Fruit fly (Drosophila melanogaster) whole organism, embryonic: Measurements from ENCODE around the gene wam.

Source experiments
- BtbVII ChIP-seq: fragments of 200-800 bp; sonication (Bioruptor generic); optimal IDR thresholded peaks from 3 replicates; lab custom pipeline; 2017; ENCODE audit warnings: missing biosample characterization, mild to moderate bottlenecking, missing genetic modification characterization
- CG11398 ChIP-seq: fragments of 200-800 bp; sonication (Bioruptor generic); optimal IDR thresholded peaks from 2 replicates; lab custom pipeline; 2016; ENCODE audit warnings: missing biosample characterization, missing genetic modification characterization
- CG12299 ChIP-seq: fragments of 200-800 bp; sonication (Bioruptor generic); optimal IDR thresholded peaks from 2 replicates; lab custom pipeline; 2018; ENCODE audit warnings: missing biosample characterization, mild to moderate bottlenecking, missing genetic modification characterization
- CG15073 ChIP-seq: fragments of 200-800 bp; sonication (Bioruptor generic); optimal IDR thresholded peaks from 2 replicates; lab custom pipeline; 2016; ENCODE audit warnings: missing biosample characterization, missing genetic modification characterization
- CG17359 ChIP-seq: fragments of 200-800 bp; sonication (Bioruptor generic); optimal IDR thresholded peaks from 3 replicates; lab custom pipeline; 2018; ENCODE audit warnings: missing biosample characterization, mild to moderate bottlenecking, missing genetic modification characterization, moderate library complexity
- CG6813 ChIP-seq: fragments of 200-800 bp; sonication (Bioruptor generic); optimal IDR thresholded peaks from 2 replicates; lab custom pipeline; 2017; ENCODE audit warnings: missing biosample characterization, missing genetic modification characterization, mild to moderate bottlenecking, moderate library complexity, missing genetic modification reagents
- CG6854 ChIP-seq: fragments of 200-800 bp; sonication (Bioruptor generic); optimal IDR thresholded peaks from 3 replicates; lab custom pipeline; 2017; ENCODE audit warnings: missing biosample characterization, mild to moderate bottlenecking, missing genetic modification characterization
- CG7987 ChIP-seq: fragments of 200-800 bp; sonication (Bioruptor generic); optimal IDR thresholded peaks from 2 replicates; lab custom pipeline; 2018; ENCODE audit warnings: missing biosample characterization, mild to moderate bottlenecking, missing genetic modification characterization, moderate library complexity
- CG8089 ChIP-seq: fragments of 200-800 bp; sonication (Bioruptor generic); optimal IDR thresholded peaks from 3 replicates; lab custom pipeline; 2016; ENCODE audit warnings: missing biosample characterization, missing genetic modification characterization
- CG9215 ChIP-seq: fragments of 200-800 bp; sonication (Bioruptor generic); IDR thresholded peaks from 2 replicates; pipeline ENCODE4 v1.3.6; 2022; ENCODE audit warnings: missing biosample characterization, missing genetic modification characterization
- CkIIα-i1 ChIP-seq: fragments of 200-800 bp; sonication (Bioruptor generic); IDR thresholded peaks from 2 replicates; pipeline ENCODE4 v1.3.6; 2022; ENCODE audit warnings: missing biosample characterization, missing genetic modification characterization
- Dll ChIP-seq: fragments of 200-800 bp; sonication (Bioruptor generic); IDR thresholded peaks from 4 replicates; pipeline ENCODE4 v1.3.6; 2022; ENCODE audit warnings: missing biosample characterization, missing genetic modification characterization; ENCODE audit not compliant: partially characterized antibody
- Drgx ChIP-seq: fragments of 200-800 bp; sonication (Bioruptor generic); IDR thresholded peaks from 2 replicates; pipeline ENCODE4 v1.3.6; 2022; ENCODE audit warnings: missing biosample characterization, missing genetic modification characterization
- HLH4C ChIP-seq: fragments of 200-800 bp; sonication (Bioruptor generic); IDR thresholded peaks from 3 replicates; pipeline ENCODE4 v1.3.6; 2022; ENCODE audit warnings: missing biosample characterization, missing genetic modification characterization; ENCODE audit not compliant: partially characterized antibody
- Kr ChIP-seq: fragments of 200-800 bp; sonication (Bioruptor generic); optimal IDR thresholded peaks from 2 replicates; lab custom pipeline; 2017; ENCODE audit warnings: missing biosample characterization, mild to moderate bottlenecking, missing genetic modification characterization
- Lpt ChIP-seq: fragments of >200 bp; optimal IDR thresholded peaks from 2 replicates; lab custom pipeline; 2018; ENCODE audit warnings: missing biosample characterization, missing genetic modification characterization
- Mes4 ChIP-seq: fragments of 200-800 bp; sonication (Bioruptor generic); optimal IDR thresholded peaks from 2 replicates; lab custom pipeline; 2016; ENCODE audit warnings: missing biosample characterization, missing genetic modification characterization
- NFAT ChIP-seq: fragments of 200-800 bp; sonication (Bioruptor generic); IDR thresholded peaks from 2 replicates; pipeline ENCODE4 v1.3.6; 2022; ENCODE audit warnings: missing biosample characterization, missing genetic modification characterization
- Nf-YA ChIP-seq: fragments of 200-800 bp; sonication (Bioruptor generic); IDR thresholded peaks from 2 replicates; pipeline ENCODE4 v1.3.6; 2022; ENCODE audit warnings: missing biosample characterization, missing genetic modification characterization
- Pdp1 ChIP-seq, 2 experiments: fragments of 200-800 bp; sonication (Bioruptor generic); optimal IDR thresholded peaks; 3 replicates each; lab custom pipeline; 2016; ENCODE audit warnings: missing biosample characterization in 2 of 2, missing genetic modification characterization in 2 of 2, mild to moderate bottlenecking in 1 of 2, moderate library complexity in 1 of 2
- Poxn ChIP-seq: fragments of 200-800 bp; sonication (Bioruptor generic); IDR thresholded peaks from 2 replicates; pipeline ENCODE4 v1.3.6; 2022; ENCODE audit warnings: missing biosample characterization, missing genetic modification characterization
- Side ChIP-seq: fragments of 200-800 bp; sonication (Bioruptor generic); optimal IDR thresholded peaks from 2 replicates; lab custom pipeline; 2016; ENCODE audit warnings: missing biosample characterization, missing genetic modification characterization
- Sox102F ChIP-seq: fragments of 200-800 bp; sonication (Bioruptor generic); optimal IDR thresholded peaks from 2 replicates; lab custom pipeline; 2018; ENCODE audit warnings: missing biosample characterization, mild to moderate bottlenecking, missing genetic modification characterization, moderate library complexity
- YL-1 ChIP-seq: fragments of 200-800 bp; sonication (Bioruptor generic); optimal IDR thresholded peaks from 3 replicates; lab custom pipeline; 2017; ENCODE audit warnings: missing biosample characterization, mild to moderate bottlenecking, missing genetic modification characterization
- bsh ChIP-seq, 2 experiments: fragments of 200-800 bp; sonication (Bioruptor generic); optimal IDR thresholded peaks; 2 replicates each; lab custom pipeline; 2017 to 2018; ENCODE audit warnings: mild to moderate bottlenecking in 2 of 2, missing biosample characterization in 2 of 2, missing genetic modification characterization in 2 of 2, moderate library complexity in 1 of 2
- ci ChIP-seq: fragments of 200-800 bp; sonication (Bioruptor generic); IDR thresholded peaks from 3 replicates; pipeline ENCODE4 v1.3.6; 2022; ENCODE audit warnings: missing biosample characterization, missing genetic modification characterization
- dmrt99B ChIP-seq: fragments of 200-800 bp; sonication (Bioruptor generic); optimal IDR thresholded peaks from 2 replicates; lab custom pipeline; 2018; ENCODE audit warnings: missing biosample characterization, mild to moderate bottlenecking, missing genetic modification characterization, moderate library complexity
- ewg ChIP-seq: fragments of 200-800 bp; sonication (Bioruptor generic); optimal IDR thresholded peaks from 3 replicates; lab custom pipeline; 2017; ENCODE audit warnings: mild to moderate bottlenecking, missing biosample characterization, missing genetic modification reagents, missing genetic modification characterization
- exex ChIP-seq: fragments of 200-800 bp; sonication (Bioruptor generic); optimal IDR thresholded peaks from 4 replicates; lab custom pipeline; 2018; ENCODE audit warnings: missing biosample characterization, mild to moderate bottlenecking, missing genetic modification characterization, moderate library complexity
- eyg ChIP-seq: fragments of 200-800 bp; sonication (Bioruptor generic); optimal IDR thresholded peaks from 3 replicates; lab custom pipeline; 2016; ENCODE audit warnings: missing biosample characterization, missing genetic modification characterization
- gce ChIP-seq: fragments of 200-800 bp; sonication (Bioruptor generic); IDR thresholded peaks from 3 replicates; pipeline ENCODE4 v1.3.6; 2022; ENCODE audit warnings: missing biosample characterization, missing genetic modification characterization
- gcm2 ChIP-seq: fragments of 200-800 bp; sonication (Bioruptor generic); optimal IDR thresholded peaks from 2 replicates; lab custom pipeline; 2016; ENCODE audit warnings: missing biosample characterization, missing genetic modification characterization
- gsb ChIP-seq: fragments of 200-800 bp; sonication (Bioruptor generic); IDR thresholded peaks from 2 replicates; pipeline ENCODE4 v1.3.6; 2022; ENCODE audit warnings: missing biosample characterization, missing genetic modification characterization
- kay ChIP-seq: fragments of 200-800 bp; sonication (Bioruptor generic); optimal IDR thresholded peaks from 2 replicates; lab custom pipeline; 2016; ENCODE audit warnings: missing biosample characterization, missing genetic modification characterization
- ken ChIP-seq: fragments of 200-800 bp; sonication (Bioruptor generic); IDR thresholded peaks from 3 replicates; pipeline ENCODE4 v1.3.6; 2022; ENCODE audit warnings: missing biosample characterization, missing genetic modification characterization
- lov ChIP-seq, 2 experiments: fragments of 200-800 bp in 1 of 2; fragments of >200 bp in 1 of 2; sonication (Bioruptor generic) in 1 of 2; IDR thresholded peaks in 1 of 2; optimal IDR thresholded peaks in 1 of 2; 2 replicates in 1 of 2; 3 replicates in 1 of 2; pipeline versions ENCODE4 v1.3.6 to Lab custom; 2017 to 2022; ENCODE audit warnings: missing biosample characterization in 1 of 2, missing genetic modification characterization in 1 of 2
- maf-S ChIP-seq: fragments of 200-800 bp; sonication (Bioruptor generic); optimal IDR thresholded peaks from 2 replicates; lab custom pipeline; 2016; ENCODE audit warnings: missing biosample characterization, missing genetic modification characterization
- onecut ChIP-seq: fragments of 200-800 bp; sonication (Bioruptor generic); IDR thresholded peaks from 2 replicates; pipeline ENCODE4 v1.3.6; 2022; ENCODE audit warnings: missing biosample characterization, missing genetic modification characterization
- peb ChIP-seq: fragments of 200-800 bp; sonication (Bioruptor generic); IDR thresholded peaks from 2 replicates; pipeline ENCODE4 v1.3.6; 2022; ENCODE audit warnings: missing biosample characterization, missing genetic modification characterization
- pros ChIP-seq: fragments of 200-800 bp; sonication (Bioruptor generic); optimal IDR thresholded peaks from 3 replicates; lab custom pipeline; 2019; ENCODE audit warnings: missing biosample characterization, mild to moderate bottlenecking, missing genetic modification characterization, moderate library complexity
- pzg ChIP-seq: fragments of 200-800 bp; sonication (Bioruptor generic); optimal IDR thresholded peaks from 3 replicates; lab custom pipeline; 2018; ENCODE audit warnings: missing biosample characterization, mild to moderate bottlenecking, missing genetic modification characterization, moderate library complexity
- salm ChIP-seq: fragments of 200-800 bp; sonication (Bioruptor generic); optimal IDR thresholded peaks from 2 replicates; lab custom pipeline; 2018; ENCODE audit warnings: missing biosample characterization, mild to moderate bottlenecking, missing genetic modification characterization
- sc ChIP-seq, 3 experiments: fragments of >200 bp in 2 of 3; fragments of 200-800 bp in 1 of 3; sonication (Bioruptor generic) in 1 of 3; optimal IDR thresholded peaks; 2 replicates in 2 of 3; 3 replicates in 1 of 3; lab custom pipeline; 2017; ENCODE audit warnings: mild to moderate bottlenecking in 1 of 3, missing biosample characterization in 1 of 3, missing genetic modification characterization in 1 of 3, missing genetic modification reagents in 1 of 3
- sr ChIP-seq: fragments of 200-800 bp; sonication (Bioruptor generic); IDR thresholded peaks from 3 replicates; pipeline ENCODE4 v1.3.6; 2022; ENCODE audit warnings: missing biosample characterization, missing genetic modification characterization
- stwl ChIP-seq: fragments of 200-800 bp; sonication (Bioruptor generic); optimal IDR thresholded peaks from 3 replicates; lab custom pipeline; 2018; ENCODE audit warnings: missing biosample characterization, mild to moderate bottlenecking, missing genetic modification characterization, moderate library complexity
- tio ChIP-seq: fragments of 200-800 bp; sonication (Bioruptor generic); optimal IDR thresholded peaks from 2 replicates; lab custom pipeline; 2017; ENCODE audit warnings: missing biosample characterization, missing genetic modification characterization, inconsistent platforms
- trh ChIP-seq: fragments of 200-800 bp; sonication (Bioruptor generic); optimal IDR thresholded peaks from 2 replicates; lab custom pipeline; 2016; ENCODE audit warnings: missing biosample characterization, missing genetic modification characterization
- unpg ChIP-seq: fragments of 200-800 bp; sonication (Bioruptor generic); optimal IDR thresholded peaks from 3 replicates; lab custom pipeline; 2018; ENCODE audit warnings: missing biosample characterization, mild to moderate bottlenecking, missing genetic modification characterization, moderate library complexity

The wam gene

dm6 chr3R:23239934-23240632 lies 47.8 kb downstream of the wam start (continued):
- no peak for TF ChIP-seq NFAT (GFP tag; lab: Robert Waterston, UW)
- TF ChIP-seq BtbVII (GFP tag; lab: Kevin White, UChicago): peak; percentile 67
- TF ChIP-seq maf-S (GFP tag; lab: Kevin White, UChicago): peak; percentile 25
- TF ChIP-seq CG6813: peak; percentile 65
- TF ChIP-seq stwl: no peak
- peak; percentile 87 for TF ChIP-seq CG17359 (tag; lab: Kevin White, UChicago)
- TF ChIP-seq CkIIα-i1: no peak
- TF ChIP-seq salm (tag; lab: Kevin White, UChicago): peak; percentile 40
- no peak for TF ChIP-seq Drgx (GFP tag; lab: Robert Waterston, UW)
- no peak for TF ChIP-seq Dll (GFP tag; lab: Robert Waterston, UW)
- peak; percentile 25 for TF ChIP-seq CG12299
- no peak for TF ChIP-seq Lpt
- TF ChIP-seq pros: no peak
- peak in 1 of 2 experiments; percentile 65 for TF ChIP-seq Pdp1 (GFP tag; optimal IDR thresholded peaks at IDR 0.05; lab: Kevin White, UChicago)
- 0 out of 3 replicates have a peak, but pooled peaks have one; percentile 20 for TF ChIP-seq gce (GFP tag; lab: Robert Waterston, UW)
- no peak for TF ChIP-seq sr (GFP tag; lab: Robert Waterston, UW)
- peak; percentile 30 for TF ChIP-seq kay (GFP tag; lab: Kevin White, UChicago)
- peak; percentile 8 for TF ChIP-seq trh (GFP tag; lab: Kevin White, UChicago)
- no peak for TF ChIP-seq tio (GFP tag; lab: Kevin White, UChicago)
- TF ChIP-seq Nf-YA (GFP tag; lab: Robert Waterston, UW): no peak
- TF ChIP-seq exex (tag; lab: Kevin White, UChicago): peak; percentile 39
- no peak for TF ChIP-seq lov (optimal IDR thresholded peaks at IDR 0.05; lab: Kevin White, UChicago)
- TF ChIP-seq lov (GFP tag; IDR thresholded peaks at IDR 0.05; lab: Robert Waterston, UW): no peak
- no peak for TF ChIP-seq CG9215 (GFP tag; lab: Robert Waterston, UW)
- TF ChIP-seq peb (GFP tag; lab: Robert Waterston, UW): peak; percentile 45; the same call in 1 of the 2 replicates
- TF ChIP-seq CG8089 (GFP tag; lab: Kevin White, UChicago): no peak
- TF ChIP-seq YL-1 (GFP tag; lab: Kevin White, UChicago): no peak
- TF ChIP-seq ewg (GFP tag; lab: Kevin White, UChicago): peak; percentile 97
- TF ChIP-seq Mes4: no peak
- no peak for TF ChIP-seq sc (optimal IDR thresholded peaks at IDR 0.05; lab: Kevin White, UChicago)
- peak; percentile 9 for TF ChIP-seq sc (GFP tag; optimal IDR thresholded peaks at IDR 0.05; lab: Kevin White, UChicago)
- peak; percentile 71 for TF ChIP-seq Sox102F (GFP tag; lab: Kevin White, UChicago)
- TF ChIP-seq gcm2 (GFP tag; lab: Kevin White, UChicago): no peak
- TF ChIP-seq eyg: no peak
- TF ChIP-seq bsh (GFP tag; optimal IDR thresholded peaks at IDR 0.05; lab: Kevin White, UChicago): peak in 1 of 2 experiments; percentile 65
- TF ChIP-seq Poxn: no peak
- TF ChIP-seq gsb (GFP tag; lab: Robert Waterston, UW): no peak
- no peak for TF ChIP-seq HLH4C
- TF ChIP-seq unpg (GFP tag; lab: Kevin White, UChicago): peak; percentile 71
- TF ChIP-seq CG15073: no peak
- TF ChIP-seq onecut: peak; percentile 66
- no peak for TF ChIP-seq pzg
- TF ChIP-seq Kr (GFP tag; lab: Kevin White, UChicago): no peak
- peak; percentile 30 for TF ChIP-seq CG11398 (GFP tag; lab: Kevin White, UChicago)
- peak; percentile 85 for TF ChIP-seq ci (GFP tag; lab: Robert Waterston, UW)
- peak; percentile 91 for TF ChIP-seq dmrt99B (tag; lab: Kevin White, UChicago)
- TF ChIP-seq Side (GFP tag; lab: Kevin White, UChicago): peak; percentile 64
- TF ChIP-seq CG6854 (GFP tag; lab: Kevin White, UChicago): peak; percentile 51
- TF ChIP-seq ken (GFP tag; lab: Robert Waterston, UW): peak; percentile 52; the same call in 2 of the 3 replicates
- no peak for TF ChIP-seq CG7987 (GFP tag; lab: Kevin White, UChicago)
